Worm (Caenorhabditis elegans) whole organism, L1 larva: ENCODE data around the gene msp-50.

ENCODE experiments used
- ama-1 ChIP-seq: fragments of 150-350 bp; optimal IDR thresholded peaks from 2 replicates; lab custom pipeline; 2014
- ces-1 ChIP-seq: fragments of 150-350 bp; optimal IDR thresholded peaks from 2 replicates; lab custom pipeline; 2014; ENCODE audit warnings: missing biosample characterization, missing genetic modification reagents, missing genetic modification characterization
- fkh-10 ChIP-seq: sonication (generic microtip); optimal IDR thresholded peaks from 2 replicates; lab custom pipeline; 2017; ENCODE audit warnings: missing biosample characterization, missing genetic modification reagents, missing genetic modification characterization
- hpl-2 ChIP-seq: fragments of 150-350 bp; optimal IDR thresholded peaks from 2 replicates; lab custom pipeline; 2014; ENCODE audit warnings: missing biosample characterization, missing genetic modification reagents, missing genetic modification characterization
- lin-15B ChIP-seq: fragments of 150-350 bp; sonication (generic microtip); optimal IDR thresholded peaks from 3 replicates; lab custom pipeline; 2014; ENCODE audit warnings: missing biosample characterization, missing genetic modification characterization
- lin-39 ChIP-seq: fragments of 150-350 bp; optimal IDR thresholded peaks from 2 replicates; lab custom pipeline; 2014; ENCODE audit warnings: missing biosample characterization, missing genetic modification reagents, missing genetic modification characterization
- lsy-2 ChIP-seq, 2 experiments: fragments of 150-350 bp; optimal IDR thresholded peaks; 2 replicates each; lab custom pipeline; 2014; ENCODE audit warnings: missing biosample characterization in 2 of 2, missing genetic modification characterization in 2 of 2
- nhr-237 ChIP-seq: fragments of 150-350 bp; optimal IDR thresholded peaks from 2 replicates; lab custom pipeline; 2014; ENCODE audit warnings: missing biosample characterization, missing genetic modification characterization
- nhr-28 ChIP-seq: fragments of 150-350 bp; optimal IDR thresholded peaks from 2 replicates; lab custom pipeline; 2014; ENCODE audit warnings: missing biosample characterization, missing genetic modification characterization
- unc-62 ChIP-seq: fragments of 150-350 bp; optimal IDR thresholded peaks from 2 replicates; lab custom pipeline; 2014; ENCODE audit warnings: missing biosample characterization, missing genetic modification reagents, missing genetic modification characterization
- ztf-4 ChIP-seq: fragments of 150-350 bp; optimal IDR thresholded peaks from 2 replicates; lab custom pipeline; 2014; ENCODE audit warnings: missing biosample characterization, missing genetic modification characterization

DNA sequence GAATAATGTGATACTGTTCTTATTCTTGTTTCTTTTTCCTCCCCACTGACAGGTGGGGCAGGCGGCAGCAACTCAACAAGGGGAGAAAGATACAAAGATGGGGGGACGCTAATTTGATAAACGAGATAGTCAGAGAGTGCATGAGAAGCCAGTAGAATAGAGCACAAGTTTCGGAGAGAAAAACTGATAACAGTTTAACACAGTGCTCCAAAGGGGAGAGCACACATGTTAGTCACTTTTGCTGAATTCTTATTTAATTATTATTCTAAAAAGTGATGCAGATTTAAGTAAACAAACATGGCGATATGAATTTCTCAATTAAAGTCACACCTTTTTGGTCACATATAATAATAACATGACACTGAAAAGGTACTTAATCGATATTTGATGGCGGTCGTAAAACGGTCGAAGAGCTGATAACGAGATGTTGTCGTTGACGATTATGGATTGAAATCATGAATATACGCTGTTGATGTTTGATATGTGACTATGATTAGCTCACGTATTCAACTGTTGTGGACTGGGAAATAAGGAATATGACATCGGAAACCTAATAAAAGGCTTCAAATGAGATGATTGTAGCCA lies 13.6 kb upstream of the msp-50 start:
- no peak for TF ChIP-seq nhr-237 (tag; lab: Kevin White, UChicago)
- no peak for TF ChIP-seq lin-39 (tag; lab: Kevin White, UChicago)
- TF ChIP-seq lsy-2 (tag; optimal IDR thresholded peaks at IDR 0.05; lab: Kevin White, UChicago), result no peak
- no peak for TF ChIP-seq hpl-2
- TF ChIP-seq unc-62 (GFP tag; lab: Kevin White, UChicago), result no peak
- no peak for TF ChIP-seq ama-1 (lab: Kevin White, UChicago)
- TF ChIP-seq nhr-28 (tag; lab: Kevin White, UChicago), result no peak
- no peak for TF ChIP-seq ztf-4 (tag; lab: Kevin White, UChicago)
- no peak for TF ChIP-seq lin-15B (tag; lab: Kevin White, UChicago)
- no peak for TF ChIP-seq fkh-10 (GFP tag; lab: Kevin White, UChicago)
- no peak for TF ChIP-seq ces-1 (GFP tag; lab: Kevin White, UChicago)
